Worm (Caenorhabditis elegans) whole organism, mixed stage, embryonic: ENCODE data around the gene Y48A5A.1.

Source experiments
- M03D4.4 ChIP-seq: sonication (generic microtip); optimal IDR thresholded peaks from 2 replicates; lab custom pipeline; 2017; ENCODE audit warnings: mild to moderate bottlenecking, missing genetic modification characterization, missing compliant biosample characterization
- elt-3 ChIP-seq: fragments of 150-350 bp; optimal IDR thresholded peaks from 2 replicates; lab custom pipeline; 2014; ENCODE audit warnings: missing biosample characterization, missing genetic modification characterization
- mls-2 ChIP-seq: sonication (generic microtip); optimal IDR thresholded peaks from 2 replicates; lab custom pipeline; 2016; ENCODE audit warnings: mild to moderate bottlenecking, missing genetic modification characterization, moderate library complexity, missing compliant biosample characterization
- nhr-12 ChIP-seq: fragments of 150-350 bp; optimal IDR thresholded peaks from 2 replicates; lab custom pipeline; 2014; ENCODE audit warnings: missing biosample characterization, missing genetic modification characterization
- nhr-28 ChIP-seq: fragments of 150-350 bp; optimal IDR thresholded peaks from 2 replicates; lab custom pipeline; 2014; ENCODE audit warnings: missing biosample characterization, missing genetic modification characterization
- snpc-4 ChIP-seq: fragments of 150-350 bp; optimal IDR thresholded peaks from 2 replicates; lab custom pipeline; 2014; ENCODE audit warnings: missing biosample characterization, missing genetic modification characterization
- unc-39 ChIP-seq: fragments of 150-350 bp; optimal IDR thresholded peaks from 2 replicates; lab custom pipeline; 2014; ENCODE audit warnings: missing biosample characterization, missing genetic modification characterization
- unc-62 ChIP-seq: fragments of 150-350 bp; optimal IDR thresholded peaks from 2 replicates; lab custom pipeline; 2014; ENCODE audit warnings: missing biosample characterization, missing genetic modification reagents, missing genetic modification characterization
- ztf-11 ChIP-seq: fragments of 150-350 bp; optimal IDR thresholded peaks from 2 replicates; lab custom pipeline; 2014; ENCODE audit warnings: missing biosample characterization, missing genetic modification characterization

DNA sequence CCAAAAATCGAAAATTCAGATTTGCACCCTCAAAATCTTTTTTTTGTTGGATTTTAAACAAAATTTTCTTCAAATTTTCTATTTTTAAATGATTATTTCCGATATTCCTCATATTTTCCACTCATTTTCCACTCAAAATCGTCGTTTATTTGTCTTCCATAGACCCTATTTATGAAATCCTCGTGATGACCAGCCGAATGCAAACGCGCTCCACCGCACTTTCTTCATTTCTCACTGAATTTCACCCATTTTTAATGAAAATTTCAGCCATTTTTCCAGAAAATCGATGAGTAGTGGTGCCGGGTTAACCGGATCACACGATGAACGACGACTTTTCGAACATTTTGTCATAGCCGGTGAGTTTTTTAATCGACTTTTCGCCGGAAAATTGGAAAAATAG is 41.6 kb upstream of the Y48A5A.1 start, which contains the start of gene denn-4:
- TF ChIP-seq mls-2 (tag; lab: Kevin White, UChicago) (no peak), elt-3 (tag; lab: Kevin White, UChicago) (no peak), ztf-11 (no peak), snpc-4 (tag; lab: Kevin White, UChicago) (no peak), M03D4.4 (tag; lab: Kevin White, UChicago) (no peak), unc-62 (GFP tag; lab: Kevin White, UChicago) (no peak), nhr-28 (tag; lab: Kevin White, UChicago) (no peak), unc-39 (tag; lab: Kevin White, UChicago) (no peak), nhr-12 (no peak)
